Worm (Caenorhabditis elegans) whole organism, L2 larva: ENCODE measurements around the gene str-139.

Source experiments
- R02D3.7 ChIP-seq: fragments of 150-350 bp; optimal IDR thresholded peaks from 2 replicates; lab custom pipeline; 2014; ENCODE audit warnings: missing biosample characterization, missing genetic modification characterization
- egl-27 ChIP-seq: sonication (generic microtip); optimal IDR thresholded peaks from 3 replicates; lab custom pipeline; 2017; ENCODE audit warnings: missing biosample characterization, missing genetic modification reagents, missing genetic modification characterization
- nhr-11 ChIP-seq: fragments of 150-350 bp; optimal IDR thresholded peaks from 2 replicates; lab custom pipeline; 2014; ENCODE audit warnings: missing biosample characterization, missing genetic modification characterization
- nhr-237 ChIP-seq: fragments of 150-350 bp; optimal IDR thresholded peaks from 2 replicates; lab custom pipeline; 2014; ENCODE audit warnings: missing biosample characterization, missing genetic modification characterization
- nhr-77 ChIP-seq: fragments of 150-350 bp; optimal IDR thresholded peaks from 2 replicates; lab custom pipeline; 2014; ENCODE audit warnings: missing biosample characterization, missing genetic modification characterization
- unc-62 ChIP-seq: fragments of 150-350 bp; optimal IDR thresholded peaks from 2 replicates; lab custom pipeline; 2014; ENCODE audit warnings: missing biosample characterization, missing genetic modification reagents, missing genetic modification characterization
- ztf-11 ChIP-seq: sonication (generic microtip); optimal IDR thresholded peaks from 2 replicates; lab custom pipeline; 2017; ENCODE audit warnings: missing biosample characterization, missing genetic modification characterization

- TF ChIP-seq R02D3.7 (tag; lab: Kevin White, UChicago) = no peak
- TF ChIP-seq unc-62 (GFP tag; lab: Kevin White, UChicago) = no peak
- no peak for TF ChIP-seq nhr-77 (tag; lab: Kevin White, UChicago)
- no peak for TF ChIP-seq ztf-11 (tag; lab: Kevin White, UChicago)
- TF ChIP-seq nhr-11 (tag; lab: Kevin White, UChicago) = no peak
- TF ChIP-seq nhr-237 (tag; lab: Kevin White, UChicago) = no peak
- TF ChIP-seq egl-27 (tag; lab: Kevin White, UChicago) = no peak
These were observed at the start of gene str-139 for ce11 chrV:8062074-8062473.
